Worm (Caenorhabditis elegans) whole organism, L1 larva: ENCODE results near the gene C03H5.5.

Experiments used
- C16A3.4 ChIP-seq: fragments of 150-350 bp; optimal IDR thresholded peaks from 2 replicates; lab custom pipeline; 2014; ENCODE audit warnings: missing biosample characterization, missing genetic modification characterization
- aha-1 ChIP-seq: fragments of 150-350 bp; optimal IDR thresholded peaks from 2 replicates; lab custom pipeline; 2014; ENCODE audit warnings: missing biosample characterization, missing genetic modification characterization
- blmp-1 ChIP-seq: fragments of 150-350 bp; optimal IDR thresholded peaks from 2 replicates; lab custom pipeline; 2014; ENCODE audit warnings: missing biosample characterization, missing genetic modification characterization
- ceh-63 ChIP-seq: fragments of 200-800 bp; sonication (Bioruptor generic); optimal IDR thresholded peaks from 2 replicates; lab custom pipeline; 2018; ENCODE audit warnings: mild to moderate bottlenecking, missing genetic modification characterization, missing compliant biosample characterization
- ceh-82 ChIP-seq, 3 experiments: fragments of 150-350 bp in 1 of 3; sonication (generic microtip) in 2 of 3; optimal IDR thresholded peaks; 2 replicates each; lab custom pipeline; 2014 to 2017; ENCODE audit warnings: missing biosample characterization in 3 of 3, missing genetic modification characterization in 3 of 3
- ces-1 ChIP-seq: fragments of 150-350 bp; optimal IDR thresholded peaks from 2 replicates; lab custom pipeline; 2014; ENCODE audit warnings: missing biosample characterization, missing genetic modification reagents, missing genetic modification characterization
- dsc-1 ChIP-seq: sonication (generic microtip); optimal IDR thresholded peaks from 2 replicates; lab custom pipeline; 2016; ENCODE audit warnings: mild to moderate bottlenecking, missing genetic modification characterization, missing compliant biosample characterization
- efl-1 ChIP-seq, 4 experiments: fragments of 150-350 bp; optimal IDR thresholded peaks in 3 of 4; peaks in 1 of 4; 1 replicate in 1 of 4; 2 replicates in 3 of 4; lab custom pipeline; 2014; ENCODE audit warnings: missing biosample characterization in 2 of 4, missing genetic modification characterization in 2 of 4, missing genetic modification reagents in 2 of 4
- efl-3 ChIP-seq: fragments of 200-800 bp; sonication (Bioruptor generic); optimal IDR thresholded peaks from 2 replicates; lab custom pipeline; 2018; ENCODE audit warnings: mild to moderate bottlenecking, missing genetic modification characterization, missing compliant biosample characterization
- egl-27 ChIP-seq, 2 experiments: fragments of 150-350 bp in 1 of 2; sonication (generic microtip); optimal IDR thresholded peaks; 3 replicates each; lab custom pipeline; 2017 to 2018; ENCODE audit warnings: missing biosample characterization in 2 of 2, missing genetic modification characterization in 2 of 2, missing genetic modification reagents in 2 of 2
- fkh-8 ChIP-seq: sonication (generic microtip); optimal IDR thresholded peaks from 2 replicates; lab custom pipeline; 2016; ENCODE audit warnings: mild to moderate bottlenecking, missing genetic modification characterization, missing compliant biosample characterization
- fos-1 ChIP-seq: fragments of 150-350 bp; optimal IDR thresholded peaks from 2 replicates; lab custom pipeline; 2014; ENCODE audit warnings: missing biosample characterization, missing genetic modification characterization
- grh-1 ChIP-seq: fragments of 200-800 bp; sonication (Bioruptor generic); IDR thresholded peaks from 2 replicates; pipeline ENCODE4 v1.3.6; 2022; ENCODE audit warnings: missing genetic modification reagents, missing genetic modification characterization, missing compliant biosample characterization
- hlh-17 ChIP-seq: fragments of 200-800 bp; sonication (Bioruptor generic); optimal IDR thresholded peaks from 2 replicates; lab custom pipeline; 2018; ENCODE audit warnings: missing genetic modification characterization, mild to moderate bottlenecking, missing compliant biosample characterization, moderate library complexity, borderline replicate concordance
- hpl-2 ChIP-seq: fragments of 150-350 bp; optimal IDR thresholded peaks from 2 replicates; lab custom pipeline; 2014; ENCODE audit warnings: missing biosample characterization, missing genetic modification reagents, missing genetic modification characterization
- isw-1 ChIP-seq: fragments of 200-800 bp; sonication (Bioruptor generic); IDR thresholded peaks from 2 replicates; pipeline ENCODE4 v1.3.6; 2022; ENCODE audit warnings: missing genetic modification characterization, missing compliant biosample characterization
- lin-14 ChIP-seq: fragments of 200-800 bp; sonication (Bioruptor generic); optimal IDR thresholded peaks from 2 replicates; lab custom pipeline; 2018; ENCODE audit warnings: mild to moderate bottlenecking, missing genetic modification characterization, moderate library complexity, missing compliant biosample characterization
- lin-35 ChIP-seq, 2 experiments: fragments of 150-350 bp; optimal IDR thresholded peaks; 2 replicates each; lab custom pipeline; 2014; ENCODE audit warnings: missing biosample characterization in 2 of 2, missing genetic modification characterization in 2 of 2, missing genetic modification reagents in 2 of 2
- lin-39 ChIP-seq: fragments of 150-350 bp; optimal IDR thresholded peaks from 2 replicates; lab custom pipeline; 2014; ENCODE audit warnings: missing biosample characterization, missing genetic modification reagents, missing genetic modification characterization
- lir-3 ChIP-seq: sonication (generic microtip); optimal IDR thresholded peaks from 2 replicates; lab custom pipeline; 2016; ENCODE audit warnings: mild to moderate bottlenecking, missing genetic modification characterization, moderate library complexity, missing compliant biosample characterization; ENCODE audit not compliant: poor library complexity
- lsy-2 ChIP-seq, 2 experiments: fragments of 150-350 bp; optimal IDR thresholded peaks; 2 replicates each; lab custom pipeline; 2014; ENCODE audit warnings: missing biosample characterization in 2 of 2, missing genetic modification characterization in 2 of 2
- mdl-1 ChIP-seq, 2 experiments: fragments of 150-350 bp; optimal IDR thresholded peaks; 2 replicates each; lab custom pipeline; 2014 to 2017; ENCODE audit warnings: missing biosample characterization in 2 of 2, missing genetic modification characterization in 2 of 2, inconsistent platforms in 1 of 2
- mef-2 ChIP-seq: fragments of 150-350 bp; optimal IDR thresholded peaks from 2 replicates; lab custom pipeline; 2014; ENCODE audit warnings: missing biosample characterization, missing genetic modification characterization
- mep-1 ChIP-seq: fragments of 150-350 bp; optimal IDR thresholded peaks from 2 replicates; lab custom pipeline; 2014; ENCODE audit warnings: missing biosample characterization, missing genetic modification characterization
- nhr-11 ChIP-seq: fragments of 150-350 bp; optimal IDR thresholded peaks from 2 replicates; lab custom pipeline; 2014; ENCODE audit warnings: missing biosample characterization, missing genetic modification characterization
- nhr-20 ChIP-seq: sonication (generic microtip); optimal IDR thresholded peaks from 2 replicates; lab custom pipeline; 2016; ENCODE audit warnings: mild to moderate bottlenecking, missing genetic modification characterization, missing compliant biosample characterization
- nhr-237 ChIP-seq: fragments of 150-350 bp; optimal IDR thresholded peaks from 2 replicates; lab custom pipeline; 2014; ENCODE audit warnings: missing biosample characterization, missing genetic modification characterization
- nhr-47 ChIP-seq: sonication (generic microtip); optimal IDR thresholded peaks from 2 replicates; lab custom pipeline; 2016; ENCODE audit warnings: mild to moderate bottlenecking, missing genetic modification characterization, moderate library complexity, missing compliant biosample characterization
- nhr-71 ChIP-seq: sonication (generic microtip); optimal IDR thresholded peaks from 2 replicates; lab custom pipeline; 2016; ENCODE audit warnings: mild to moderate bottlenecking, missing genetic modification characterization, moderate library complexity, missing compliant biosample characterization
- nhr-76 ChIP-seq: sonication (generic microtip); optimal IDR thresholded peaks from 2 replicates; lab custom pipeline; 2017; ENCODE audit warnings: missing biosample characterization, missing genetic modification characterization
- nhr-77 ChIP-seq: fragments of 150-350 bp; optimal IDR thresholded peaks from 2 replicates; lab custom pipeline; 2014; ENCODE audit warnings: missing biosample characterization, missing genetic modification characterization
- nhr-84 ChIP-seq: sonication (generic microtip); optimal IDR thresholded peaks from 2 replicates; lab custom pipeline; 2017; ENCODE audit warnings: missing biosample characterization, missing genetic modification characterization
- nhr-90 ChIP-seq: sonication (generic microtip); optimal IDR thresholded peaks from 2 replicates; lab custom pipeline; 2016; ENCODE audit warnings: mild to moderate bottlenecking, missing genetic modification characterization, missing compliant biosample characterization; ENCODE audit not compliant: poor library complexity
- pag-3 ChIP-seq: sonication (generic microtip); optimal IDR thresholded peaks from 2 replicates; lab custom pipeline; 2017; ENCODE audit warnings: missing genetic modification characterization, mild to moderate bottlenecking, missing compliant biosample characterization, antibody characterized with exemption, borderline replicate concordance; ENCODE audit not compliant: insufficient read depth
- pax-3 ChIP-seq: fragments of 200-800 bp; sonication (Bioruptor generic); optimal IDR thresholded peaks from 2 replicates; lab custom pipeline; 2018; ENCODE audit warnings: mild to moderate bottlenecking, missing genetic modification characterization, moderate library complexity, missing compliant biosample characterization
- snpc-4 ChIP-seq: fragments of 150-350 bp; optimal IDR thresholded peaks from 2 replicates; lab custom pipeline; 2014; ENCODE audit warnings: missing biosample characterization, missing genetic modification characterization
- snu-23 ChIP-seq: sonication (generic microtip); optimal IDR thresholded peaks from 2 replicates; lab custom pipeline; 2016; ENCODE audit warnings: missing genetic modification characterization, missing compliant biosample characterization
- sox-4 ChIP-seq: sonication (generic microtip); optimal IDR thresholded peaks from 2 replicates; lab custom pipeline; 2016; ENCODE audit warnings: missing genetic modification characterization, missing compliant biosample characterization
- sptf-1 ChIP-seq: fragments of 150-350 bp; optimal IDR thresholded peaks from 2 replicates; lab custom pipeline; 2014; ENCODE audit warnings: missing biosample characterization, missing genetic modification characterization
- swsn-7 ChIP-seq: sonication (generic microtip); optimal IDR thresholded peaks from 2 replicates; lab custom pipeline; 2016; ENCODE audit warnings: missing genetic modification characterization, missing compliant biosample characterization
- unc-86 ChIP-seq: sonication (generic microtip); optimal IDR thresholded peaks from 2 replicates; lab custom pipeline; 2016; ENCODE audit warnings: missing genetic modification characterization, missing compliant biosample characterization
- xbp-1 ChIP-seq: sonication (generic microtip); optimal IDR thresholded peaks from 2 replicates; lab custom pipeline; 2016; ENCODE audit warnings: missing genetic modification characterization, missing compliant biosample characterization
- zip-4 ChIP-seq: fragments of 200-800 bp; sonication (Bioruptor generic); optimal IDR thresholded peaks from 2 replicates; lab custom pipeline; 2018; ENCODE audit warnings: mild to moderate bottlenecking, missing genetic modification characterization, moderate library complexity, missing compliant biosample characterization
- ztf-11 ChIP-seq, 2 experiments: sonication (generic microtip); optimal IDR thresholded peaks; 2 replicates each; lab custom pipeline; 2016 to 2017; ENCODE audit warnings: missing genetic modification characterization in 2 of 2, missing biosample characterization in 1 of 2, missing compliant biosample characterization in 1 of 2
- ztf-4 ChIP-seq: fragments of 150-350 bp; optimal IDR thresholded peaks from 2 replicates; lab custom pipeline; 2014; ENCODE audit warnings: missing biosample characterization, missing genetic modification characterization

Gene C03H5.5

ce11 chrII:385258-385657 is at the start of gene C03H5.5:
Gene C03H5.5, minus strand, starts transcription at chrII:385358.
- TF ChIP-seq efl-1 (optimal IDR thresholded peaks at IDR 0.05; lab: Kevin White, UChicago) (no peak), efl-1 (GFP tag; optimal IDR thresholded peaks at IDR 0.05 in 1 of 2; lab: Kevin White, UChicago) (peak in 1 of 2 experiments; percentile 80), dsc-1 (tag; lab: Kevin White, UChicago) (no peak)

- TF ChIP-seq sox-4 (no peak), nhr-20 (tag; lab: Kevin White, UChicago) (no peak), pag-3 (tag; lab: Kevin White, UChicago) (no peak), blmp-1 (tag; lab: Kevin White, UChicago) (no peak), xbp-1 (no peak), lin-35 (GFP tag; optimal IDR thresholded peaks at IDR 0.05; lab: Kevin White, UChicago) (no peak), ces-1 (GFP tag; lab: Kevin White, UChicago) (no peak)
These were observed 37.9 kb upstream of the C03H5.5 start, which contains the start of gene C24H12.8 for ce11 chrII:423086-423485. Gene C24H12.8, minus strand, starts transcription at chrII:423186.

DNA sequence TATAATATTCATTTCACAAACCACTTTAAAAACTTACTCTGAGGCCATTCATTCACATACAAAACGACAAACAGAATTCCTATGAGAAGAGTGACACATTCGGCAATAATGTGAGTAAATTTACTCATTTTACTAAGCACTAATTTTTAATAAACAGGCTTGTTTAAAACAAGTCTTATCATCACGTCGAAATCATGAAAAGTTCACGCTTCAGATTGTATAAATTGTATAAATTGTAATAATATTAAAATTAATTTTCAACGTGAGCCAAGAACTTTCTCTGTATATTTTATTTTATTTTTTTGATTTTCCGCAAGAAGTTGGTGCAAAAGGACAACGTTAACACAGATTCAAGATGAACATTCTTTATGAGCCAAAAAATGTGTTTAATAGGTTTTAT is 33.6 kb upstream of the C03H5.5 start, which contains the start of gene C24H12.6:
Gene C24H12.6 (minus strand): TSS at position 101 of the 400 bp plus-strand sequence.
- TF ChIP-seq fkh-8 (tag; lab: Kevin White, UChicago) (no peak), xbp-1 (no peak), mep-1 (tag; lab: Kevin White, UChicago) (no peak), lin-35 (GFP tag; optimal IDR thresholded peaks at IDR 0.05; lab: Kevin White, UChicago) (no peak), lin-39 (no peak), lir-3 (tag; lab: Kevin White, UChicago) (no peak), sptf-1 (tag; lab: Kevin White, UChicago) (no peak), lin-14 (GFP tag; lab: Kevin White, UChicago) (no peak), C16A3.4 (no peak), mdl-1 (tag; optimal IDR thresholded peaks at IDR 0.05; lab: Kevin White, UChicago) (no peak), nhr-76 (tag; lab: Kevin White, UChicago) (no peak), hpl-2 (GFP tag; lab: Kevin White, UChicago) (no peak), egl-27 (tag; optimal IDR thresholded peaks at IDR 0.05; lab: Kevin White, UChicago) (no peak), hlh-17 (GFP tag; lab: Kevin White, UChicago) (no peak), zip-4 (GFP tag; lab: Kevin White, UChicago) (no peak)

ce11 chrII:410832-411231 is 25.7 kb upstream of the C03H5.5 start, which contains the start of the genes dnsn-1 and C24H12.4:
Gene dnsn-1, minus strand, starts transcription at chrII:410932.
Gene C24H12.4, plus strand, starts transcription at chrII:411222.
- TF ChIP-seq grh-1 (GFP tag; lab: Robert Waterston, UW) (peak; percentile 91), fos-1 (tag; lab: Kevin White, UChicago) (peak; percentile 84), ztf-4 (tag; lab: Kevin White, UChicago) (peak; percentile 85), ztf-11 (tag; optimal IDR thresholded peaks at IDR 0.05; lab: Kevin White, UChicago) (peak in 1 of 2 experiments; percentile 82), pax-3 (tag; lab: Kevin White, UChicago) (peak; percentile 87), mep-1 (tag; lab: Kevin White, UChicago) (peak; percentile 99), efl-3 (peak; percentile 71), nhr-237 (tag; lab: Kevin White, UChicago) (peak; percentile 58), nhr-47 (tag; lab: Kevin White, UChicago) (peak; percentile 98), mdl-1 (tag; optimal IDR thresholded peaks at IDR 0.05; lab: Kevin White, UChicago) (peak in 1 of 2 experiments; percentile 88), snpc-4 (tag; lab: Kevin White, UChicago) (peak; percentile 86), ceh-82 (tag; optimal IDR thresholded peaks at IDR 0.05; lab: Kevin White, UChicago) (peak; percentile 96 to 98 (median 97)), efl-1 (optimal IDR thresholded peaks at IDR 0.05; lab: Kevin White, UChicago) (peak; percentile 97), efl-1 (GFP tag; optimal IDR thresholded peaks at IDR 0.05 in 1 of 2; lab: Kevin White, UChicago) (peak; percentile 95 to 100), ceh-63 (no peak), sox-4 (peak; percentile 90), isw-1 (GFP tag; lab: Robert Waterston, UW) (peak; percentile 96), fkh-8 (tag; lab: Kevin White, UChicago) (peak; percentile 95), unc-86 (tag; lab: Kevin White, UChicago) (peak; percentile 95), mef-2 (tag; lab: Kevin White, UChicago) (peak; percentile 49), lsy-2 (tag; optimal IDR thresholded peaks at IDR 0.05; lab: Kevin White, UChicago) (peak; percentile 96 to 97), blmp-1 (tag; lab: Kevin White, UChicago) (peak; percentile 83), nhr-77 (tag; lab: Kevin White, UChicago) (peak; percentile 79), nhr-90 (peak; percentile 97), nhr-11 (tag; lab: Kevin White, UChicago) (peak; percentile 57), nhr-84 (no peak), aha-1 (tag; lab: Kevin White, UChicago) (peak; percentile 75), swsn-7 (peak; percentile 97), nhr-71 (tag; lab: Kevin White, UChicago) (peak; percentile 97), snu-23 (peak; percentile 98)
